Fruit fly (Drosophila melanogaster): Measurements from ENCODE around the gene ymp.

The ymp gene

DNA sequence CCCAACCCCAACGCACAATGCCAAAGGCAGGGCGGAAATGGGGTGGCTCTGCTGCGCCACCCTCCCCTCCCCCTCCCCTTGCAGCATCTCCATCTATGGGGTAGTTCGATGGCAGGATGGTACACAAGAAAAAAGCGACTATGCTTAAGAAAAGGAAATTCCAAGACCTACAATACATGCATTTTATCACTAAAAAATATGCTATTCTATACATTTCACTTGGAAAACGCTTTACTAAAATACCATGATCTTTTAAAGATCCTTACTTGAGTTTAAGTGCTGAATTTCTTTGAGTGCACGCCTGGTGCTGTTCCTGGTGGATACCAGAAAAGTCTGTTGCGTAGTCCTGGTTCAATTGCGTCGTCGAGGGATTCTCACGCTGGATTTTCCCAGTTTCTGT is 22.2 kb upstream of the ymp start (continued):
- TF ChIP-seq Dek (tag; optimal IDR thresholded peaks at IDR 0.05) (peak; percentile 57), CTCF (GFP tag; optimal IDR thresholded peaks at IDR 0.05) (no peak), gce (GFP tag; IDR thresholded peaks at IDR 0.05) (0 out of 3 replicates have a peak, but pooled peaks have one; percentile 17), CG13624 (GFP tag; optimal IDR thresholded peaks at IDR 0.05) (peak; percentile 84), CG1603 (tag; optimal IDR thresholded peaks at IDR 0.05) (peak; percentile 57), fd96Cb (tag; optimal IDR thresholded peaks at IDR 0.05) (peak; percentile 65), HLH3B (GFP tag; IDR thresholded peaks at IDR 0.05) (peak; percentile 73), tio (GFP tag; optimal IDR thresholded peaks at IDR 0.05) (peak; percentile 63), CG7271 (tag; optimal IDR thresholded peaks at IDR 0.05) (no peak), nmo (GFP tag; optimal IDR thresholded peaks at IDR 0.05) (peak; percentile 58), CG14860 (GFP tag; IDR thresholded peaks at IDR 0.05; ENCODE audit: partially characterized antibody) (no peak), CG1233 (GFP tag; optimal IDR thresholded peaks at IDR 0.05) (peak; percentile 47), nerfin-2 (GFP tag; IDR thresholded peaks at IDR 0.05; ENCODE audit: partially characterized antibody) (no peak), lbe (GFP tag; optimal IDR thresholded peaks at IDR 0.05) (no peak), Kr (GFP tag; optimal IDR thresholded peaks at IDR 0.05) (no peak), hb (GFP tag; IDR thresholded peaks at IDR 0.05; ENCODE audit: partially characterized antibody) (no peak), CG13424 (tag; optimal IDR thresholded peaks at IDR 0.05) (peak; percentile 73), Atf6 (GFP tag; IDR thresholded peaks at IDR 0.05) (0 out of 2 replicates have a peak, but pooled peaks have one; percentile 9), eve (GFP tag; optimal IDR thresholded peaks at IDR 0.05) (no peak), CG4617 (GFP tag; optimal IDR thresholded peaks at IDR 0.05; ENCODE audit: borderline replicate concordance) (no peak), wor (GFP tag; IDR thresholded peaks at IDR 0.05) (peak; percentile 67), CG3726 (GFP tag; IDR thresholded peaks at IDR 0.05) (peak; percentile 76; the same call in 2 of the 3 replicates), CG16813 (GFP tag; IDR thresholded peaks at IDR 0.05; ENCODE audit: partially characterized antibody) (no peak), CG5953 (GFP tag; IDR thresholded peaks at IDR 0.05) (peak; percentile 55; the same call in 1 of the 2 replicates), BtbVII (GFP tag; optimal IDR thresholded peaks at IDR 0.05) (peak; percentile 51), stc (GFP tag; IDR thresholded peaks at IDR 0.05) (peak; percentile 65), ken (GFP tag; IDR thresholded peaks at IDR 0.05) (peak; percentile 75; the same call in 2 of the 3 replicates), gfzf (GFP tag; optimal IDR thresholded peaks at IDR 0.05) (no peak), hbn (GFP tag; IDR thresholded peaks at IDR 0.05; ENCODE audit: partially characterized antibody) (no peak), CG8924 (tag; optimal IDR thresholded peaks at IDR 0.05) (peak; percentile 47), Nf-YC (tag; optimal IDR thresholded peaks at IDR 0.05) (peak; percentile 35), Blimp-1 (GFP tag; optimal IDR thresholded peaks at IDR 0.05) (peak; percentile 66), so (GFP tag; IDR thresholded peaks at IDR 0.05) (peak; percentile 69; the same call in 1 of the 3 replicates), Sry-δ (GFP tag; optimal IDR thresholded peaks at IDR 0.05) (peak; percentile 24), btn (GFP tag; optimal IDR thresholded peaks at IDR 0.05) (peak; percentile 47), NC2β (GFP tag; optimal IDR thresholded peaks at IDR 0.05) (peak; percentile 20), CG12299 (tag; optimal IDR thresholded peaks at IDR 0.05) (no peak), zf30C (GFP tag; optimal IDR thresholded peaks at IDR 0.05) (peak; percentile 77), disco-r (GFP tag; optimal IDR thresholded peaks at IDR 0.05) (no peak), sens (GFP tag) (peak; percentile 95), sob (GFP tag; IDR thresholded peaks at IDR 0.05) (peak; percentile 72), odd (GFP tag; optimal IDR thresholded peaks at IDR 0.05) (no peak), CG13296 (GFP tag; optimal IDR thresholded peaks at IDR 0.05) (peak; percentile 56), jumu (GFP tag; optimal IDR thresholded peaks at IDR 0.05) (peak; percentile 64), NK7.1 (GFP tag; optimal IDR thresholded peaks at IDR 0.05) (peak; percentile 44), CG34422 (GFP tag; IDR thresholded peaks at IDR 0.05) (peak; percentile 77), CG4360 (GFP tag; IDR thresholded peaks at IDR 0.05) (0 out of 2 replicates have a peak, but pooled peaks have one; percentile 30), prd (optimal IDR thresholded peaks at IDR 0.05) (no peak), prd (GFP tag; IDR thresholded peaks at IDR 0.05) (peak; percentile 84), Fer3 (tag; optimal IDR thresholded peaks at IDR 0.05) (peak; percentile 70), Vsx1 (GFP tag; optimal IDR thresholded peaks at IDR 0.05) (no peak)

Measured in whole organism, embryonic.